Worm (Caenorhabditis elegans) whole organism, L2 larva: ENCODE results near the gene unc-23.

ENCODE experiments used
- ZK546.5 ChIP-seq: sonication (generic microtip); optimal IDR thresholded peaks from 2 replicates; lab custom pipeline; 2017; ENCODE audit warnings: missing biosample characterization, missing genetic modification characterization
- alr-1 ChIP-seq: fragments of 150-350 bp; optimal IDR thresholded peaks from 2 replicates; lab custom pipeline; 2014; ENCODE audit warnings: missing biosample characterization, missing genetic modification characterization
- ama-1 ChIP-seq: fragments of 150-350 bp; optimal IDR thresholded peaks from 2 replicates; lab custom pipeline; 2018; ENCODE audit warnings: inconsistent platforms
- egl-27 ChIP-seq: sonication (generic microtip); optimal IDR thresholded peaks from 3 replicates; lab custom pipeline; 2017; ENCODE audit warnings: missing biosample characterization, missing genetic modification reagents, missing genetic modification characterization
- elt-3 ChIP-seq: sonication (generic microtip); optimal IDR thresholded peaks from 2 replicates; lab custom pipeline; 2017; ENCODE audit warnings: missing biosample characterization, missing genetic modification characterization
- lin-11 ChIP-seq: fragments of 150-350 bp; sonication (generic microtip); optimal IDR thresholded peaks from 2 replicates; lab custom pipeline; 2014; ENCODE audit warnings: missing biosample characterization, missing genetic modification characterization, inconsistent platforms, mixed read lengths
- lin-13 ChIP-seq: fragments of 150-350 bp; optimal IDR thresholded peaks from 2 replicates; lab custom pipeline; 2014; ENCODE audit warnings: missing biosample characterization, missing genetic modification reagents, missing genetic modification characterization
- sma-3 ChIP-seq: sonication (generic microtip); optimal IDR thresholded peaks from 2 replicates; lab custom pipeline; 2016; ENCODE audit warnings: missing genetic modification reagents, missing genetic modification characterization, missing compliant biosample characterization
- snpc-4 ChIP-seq: fragments of 150-350 bp; optimal IDR thresholded peaks from 2 replicates; lab custom pipeline; 2014; ENCODE audit warnings: missing biosample characterization, missing genetic modification characterization
- unc-39 ChIP-seq: fragments of 150-350 bp; optimal IDR thresholded peaks from 2 replicates; lab custom pipeline; 2014; ENCODE audit warnings: missing biosample characterization, missing genetic modification characterization
- unc-62 ChIP-seq: fragments of 150-350 bp; optimal IDR thresholded peaks from 2 replicates; lab custom pipeline; 2014; ENCODE audit warnings: missing biosample characterization, missing genetic modification reagents, missing genetic modification characterization

DNA sequence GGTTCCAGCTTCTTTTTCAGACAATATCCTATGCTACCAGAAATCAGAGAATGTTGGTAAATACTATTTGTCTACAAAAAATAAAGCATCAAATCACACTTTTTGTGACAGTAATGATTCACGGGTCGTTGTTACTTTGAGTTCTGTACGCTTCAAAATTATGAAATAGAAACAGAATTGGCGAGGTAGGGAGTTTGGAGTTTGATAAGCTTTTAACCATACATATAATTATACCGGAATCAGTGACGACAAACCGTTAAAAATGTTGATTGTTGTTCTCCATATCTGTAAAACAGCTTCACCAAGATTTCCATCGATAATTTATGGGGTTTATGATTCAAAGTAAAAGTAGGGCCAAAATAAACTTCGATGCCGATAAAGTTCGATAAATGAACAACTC lies 41.7 kb downstream of the unc-23 start:
- TF ChIP-seq sma-3 (GFP tag; lab: Kevin White, UChicago) = no peak
- TF ChIP-seq unc-39 (tag; lab: Kevin White, UChicago) = no peak
- TF ChIP-seq lin-11 = no peak
- no peak for TF ChIP-seq ZK546.5
- no peak for TF ChIP-seq elt-3
- no peak for TF ChIP-seq lin-13 (GFP tag; lab: Kevin White, UChicago)
- TF ChIP-seq ama-1 (lab: Kevin White, UChicago) = no peak
- TF ChIP-seq alr-1 (tag; lab: Kevin White, UChicago) = no peak
- no peak for TF ChIP-seq egl-27 (tag; lab: Kevin White, UChicago)
- no peak for TF ChIP-seq unc-62 (GFP tag; lab: Kevin White, UChicago)
- TF ChIP-seq snpc-4 (tag; lab: Kevin White, UChicago) = no peak
